Worm (Caenorhabditis elegans): Measurements from ENCODE around the gene nep-8.
A peak's percentile ranks its signal among the peaks of the same experiment; 100 is the strongest.

Gene nep-8

DNA sequence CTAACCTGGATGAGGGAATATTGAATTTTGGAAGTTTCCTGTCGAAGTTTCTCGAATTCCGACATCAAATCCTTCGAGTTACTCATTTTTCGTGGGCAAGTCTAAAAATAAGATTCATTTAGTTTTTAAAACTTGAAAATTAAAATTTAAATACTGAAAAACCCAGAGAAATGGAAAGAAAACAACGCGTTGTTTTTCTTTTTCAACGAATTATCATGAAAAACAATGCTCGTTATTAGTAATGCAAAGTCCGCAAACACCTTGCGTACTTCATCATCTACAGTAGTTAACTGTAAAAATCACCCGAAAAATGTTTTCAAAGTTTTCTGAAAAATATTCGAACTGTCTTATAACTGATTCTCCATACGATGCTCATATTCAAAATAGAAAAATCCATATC, 40.6 kb downstream of the nep-8 start, which contains the start of gene C16C8.4:
C16C8.4 (minus strand) TSS at position 101 of the 400 bp plus-strand sequence.
- TF ChIP-seq aha-1 (tag) (peak; percentile 66), lin-38 (GFP tag; IDR thresholded peaks at IDR 0.05) (no peak), nhr-237 (tag; optimal IDR thresholded peaks at IDR 0.05) (no peak), ztf-11 (tag; optimal IDR thresholded peaks at IDR 0.05) (no peak)

DNA sequence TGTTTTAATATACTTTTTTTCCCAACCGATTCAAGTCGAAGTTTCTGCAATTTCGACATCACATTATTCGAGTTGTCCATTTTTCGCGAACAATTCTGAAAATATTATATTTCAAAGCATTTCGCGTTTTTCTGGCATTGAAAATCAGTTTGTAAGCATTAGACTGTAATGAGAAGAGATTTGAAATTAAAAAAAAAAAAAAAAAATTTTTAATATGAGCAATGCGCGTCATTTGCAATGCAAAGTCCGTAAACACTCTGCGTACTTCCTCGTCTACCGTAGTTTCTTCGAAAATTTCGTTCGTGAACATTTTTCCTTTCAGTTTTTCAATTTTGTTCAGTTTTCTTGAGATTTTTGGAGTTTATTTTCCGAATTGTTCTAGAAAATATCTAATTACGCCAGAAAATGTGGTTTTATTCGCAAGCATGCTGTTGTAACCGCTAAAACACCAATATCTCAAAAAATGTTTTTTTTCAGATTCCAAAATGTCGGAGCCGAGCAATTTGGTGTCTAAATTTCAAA, 41.7 kb downstream of the nep-8 start, which contains the start of the genes C16C8.5 and C16C8.16:
C16C8.5 (minus strand) TSS at position 101 of the 522 bp plus-strand sequence.
C16C8.16 (plus strand) TSS at position 472 of the 522 bp plus-strand sequence.
- no peak for TF ChIP-seq tra-1 (GFP tag; IDR thresholded peaks at IDR 0.05)
- TF ChIP-seq ctbp-1 (GFP tag; IDR thresholded peaks at IDR 0.05), result no peak
- no peak for TF ChIP-seq ceh-62 (tag; optimal IDR thresholded peaks at IDR 0.05)
- no peak for TF ChIP-seq mxl-2 (GFP tag; conservative IDR thresholded peaks at IDR 0.05)
- TF ChIP-seq php-3 (GFP tag; IDR thresholded peaks at IDR 0.05), result no peak
- no peak for TF ChIP-seq zip-11 (GFP tag; IDR thresholded peaks at IDR 0.05)
- TF ChIP-seq dmd-8 (GFP tag; IDR thresholded peaks at IDR 0.05), result no peak
- no peak for TF ChIP-seq duxl-1 (tag; optimal IDR thresholded peaks at IDR 0.05; ENCODE audit: poor library complexity)
- TF ChIP-seq ZK546.5 (tag; optimal IDR thresholded peaks at IDR 0.05), result no peak
- no peak for TF ChIP-seq F49E8.2 (tag; optimal IDR thresholded peaks at IDR 0.05; ENCODE audit: borderline replicate concordance)
- no peak for TF ChIP-seq ZK337.2 (GFP tag; IDR thresholded peaks at IDR 0.05)
- TF ChIP-seq skn-1 (tag; optimal IDR thresholded peaks at IDR 0.05), result no peak
- TF ChIP-seq ceh-82 (tag; optimal IDR thresholded peaks at IDR 0.05), result no peak
- TF ChIP-seq nhr-237 (tag; optimal IDR thresholded peaks at IDR 0.05), result no peak
- no peak for TF ChIP-seq lin-39 (tag; optimal IDR thresholded peaks at IDR 0.05)
- TF ChIP-seq dve-1 (tag; optimal IDR thresholded peaks at IDR 0.05; ENCODE audit: insufficient read depth), result no peak
- no peak for TF ChIP-seq unc-130 (GFP tag; optimal IDR thresholded peaks at IDR 0.05)
- TF ChIP-seq madf-5 (GFP tag; IDR thresholded peaks at IDR 0.05), result no peak

DNA sequence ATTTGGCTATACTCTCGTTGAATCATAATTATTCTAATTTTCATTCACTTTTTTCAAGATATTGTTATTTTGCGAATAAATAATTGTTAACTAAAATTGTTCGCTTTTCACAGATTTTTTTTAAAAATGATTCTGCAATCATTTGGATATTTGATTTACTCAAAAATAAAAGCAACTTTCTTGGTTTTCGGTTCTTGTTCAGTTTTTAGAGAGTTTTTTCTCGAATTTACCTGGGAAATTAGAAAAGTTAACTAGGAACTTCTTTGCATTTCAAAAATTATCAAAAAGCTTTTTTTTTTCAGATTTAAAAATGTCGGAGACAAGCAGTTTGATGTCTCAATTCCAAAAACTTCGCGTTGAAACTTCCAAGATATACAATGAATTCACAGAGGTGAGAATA, 43.0 kb downstream of the nep-8 start, which contains the start of the genes C16C8.20 and gldi-6:
C16C8.20 (plus strand) TSS at position 301 of the 400 bp plus-strand sequence.
gldi-6 (plus strand) TSS at position 301 of the 400 bp plus-strand sequence.
- TF ChIP-seq F37D6.2 (tag; optimal IDR thresholded peaks at IDR 0.05) (no peak), dmd-6 (GFP tag; IDR thresholded peaks at IDR 0.05) (no peak), lsy-2 (tag; optimal IDR thresholded peaks at IDR 0.05) (no peak), lin-1 (GFP tag; IDR thresholded peaks at IDR 0.05) (no peak), nhr-102 (tag; optimal IDR thresholded peaks at IDR 0.05) (no peak), lin-29 (GFP tag; IDR thresholded peaks at IDR 0.05) (no peak), aha-1 (tag) (no peak), egl-43 (GFP tag; IDR thresholded peaks at IDR 0.05) (no peak), F10B5.3 (tag; optimal IDR thresholded peaks at IDR 0.05) (no peak), madf-5 (GFP tag; IDR thresholded peaks at IDR 0.05) (no peak), mes-2 (tag; optimal IDR thresholded peaks at IDR 0.05; ENCODE audit: poor library complexity, severe bottlenecking) (no peak), lin-38 (GFP tag; IDR thresholded peaks at IDR 0.05) (no peak), lir-3 (tag; optimal IDR thresholded peaks at IDR 0.05) (no peak)

DNA sequence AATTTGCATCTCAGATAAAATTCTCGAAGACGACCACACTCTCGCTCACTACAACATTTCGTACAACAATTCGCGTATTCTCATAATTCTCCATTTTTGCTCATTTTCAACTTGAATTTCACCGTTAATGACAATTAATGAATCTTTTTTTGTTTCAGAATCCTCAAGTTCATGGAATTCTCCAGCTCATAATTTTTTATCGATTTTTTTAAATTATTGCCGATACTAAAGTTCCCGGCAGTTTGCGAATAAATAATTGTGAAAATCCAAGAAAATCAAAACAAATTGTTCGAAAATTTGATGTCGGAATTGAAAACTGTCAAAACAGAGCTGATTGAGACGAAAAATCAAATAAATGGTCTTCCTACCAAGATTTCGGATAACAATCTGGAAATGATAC, 44.3 kb downstream of the nep-8 start, which contains the start of gene C16C8.21:
C16C8.21 (plus strand) TSS at position 301 of the 400 bp plus-strand sequence.
- TF ChIP-seq snpc-1.2 (GFP tag; IDR thresholded peaks at IDR 0.05) (no peak), dmd-8 (GFP tag; IDR thresholded peaks at IDR 0.05) (no peak), hmg-1.1 (GFP tag; IDR thresholded peaks at IDR 0.05) (no peak), ceh-44 (GFP tag; IDR thresholded peaks at IDR 0.05) (no peak), attf-4 (tag; optimal IDR thresholded peaks at IDR 0.05) (no peak), ceh-62 (tag; optimal IDR thresholded peaks at IDR 0.05) (no peak), zfp-2 (tag; optimal IDR thresholded peaks at IDR 0.05) (no peak), F26F4.8 (GFP tag; conservative IDR thresholded peaks at IDR 0.05) (no peak), jun-1 (tag; optimal IDR thresholded peaks at IDR 0.05) (no peak), unc-130 (GFP tag; optimal IDR thresholded peaks at IDR 0.05) (no peak), arid-1 (GFP tag; conservative IDR thresholded peaks at IDR 0.05) (no peak), lsy-2 (tag; optimal IDR thresholded peaks at IDR 0.05) (no peak), lin-38 (GFP tag; IDR thresholded peaks at IDR 0.05) (no peak), lir-3 (tag; optimal IDR thresholded peaks at IDR 0.05) (no peak), ztf-11 (tag; optimal IDR thresholded peaks at IDR 0.05) (no peak), daf-16 (GFP tag; optimal IDR thresholded peaks at IDR 0.05) (no peak), daf-16 (tag; optimal IDR thresholded peaks at IDR 0.05) (no peak), nhr-77 (tag; optimal IDR thresholded peaks at IDR 0.05) (no peak), nhr-76 (tag; optimal IDR thresholded peaks at IDR 0.05) (no peak), F10B5.3 (tag; optimal IDR thresholded peaks at IDR 0.05) (no peak)
